Worm (Caenorhabditis elegans): ENCODE results near the gene Y60A9A.1.

The Y60A9A.1 gene

DNA sequence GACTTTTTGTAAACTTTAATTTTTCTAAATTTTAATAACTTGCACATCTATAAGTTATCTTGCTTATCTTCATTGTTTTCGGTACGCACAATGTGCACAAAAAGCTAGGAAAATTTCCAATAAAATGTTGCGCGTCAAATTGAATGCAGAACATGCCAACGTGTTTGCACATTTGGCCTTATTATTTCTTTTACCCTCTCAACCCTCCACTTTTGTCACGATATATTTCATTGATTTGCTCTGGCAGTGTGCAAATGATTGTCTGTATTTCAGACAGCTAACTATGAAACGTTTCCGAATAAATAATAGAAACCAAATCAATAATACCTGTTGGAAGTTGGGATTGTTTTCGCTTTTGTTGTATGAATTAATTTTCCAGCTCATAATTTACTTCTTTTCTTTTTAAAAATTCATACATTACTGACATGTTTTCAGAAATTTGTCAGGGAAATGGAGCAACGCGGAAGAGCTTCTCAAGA is 27.3 kb downstream of the Y60A9A.1 start, which contains the start of gene wdr-5.2:
Gene wdr-5.2 (plus strand): TSS at position 429 of the 479 bp plus-strand sequence.
- TF ChIP-seq nhr-11 (tag; optimal IDR thresholded peaks at IDR 0.05) (no peak), elt-2 (tag; optimal IDR thresholded peaks at IDR 0.05) (peak; percentile 14), ceh-16 (tag; optimal IDR thresholded peaks at IDR 0.05) (no peak), nfya-1 (tag; optimal IDR thresholded peaks at IDR 0.05; ENCODE audit: insufficient read depth) (peak; percentile 33), ztf-4 (tag; optimal IDR thresholded peaks at IDR 0.05) (no peak), skn-1 (tag; optimal IDR thresholded peaks at IDR 0.05) (peak; percentile 16), nhr-43 (tag; optimal IDR thresholded peaks at IDR 0.05; ENCODE audit: poor library complexity, severe bottlenecking) (no peak), tbx-2 (tag; optimal IDR thresholded peaks at IDR 0.05) (no peak), hmg-11 (tag; optimal IDR thresholded peaks at IDR 0.05) (peak; percentile 33), snpc-4 (tag; optimal IDR thresholded peaks at IDR 0.05) (no peak), sea-2 (GFP tag; optimal IDR thresholded peaks at IDR 0.05) (no peak), pqm-1 (tag; optimal IDR thresholded peaks at IDR 0.05) (no peak), ama-1 (optimal IDR thresholded peaks at IDR 0.05) (no peak), nhr-237 (tag; optimal IDR thresholded peaks at IDR 0.05) (no peak), unc-39 (tag; optimal IDR thresholded peaks at IDR 0.05) (no peak), pha-4 (tag; optimal IDR thresholded peaks at IDR 0.05) (peak; percentile 69), nhr-23 (tag; optimal IDR thresholded peaks at IDR 0.05) (peak; percentile 52)

ce11 chrX:14347573-14347972 is 29.5 kb downstream of the Y60A9A.1 start, which contains the start of gene K04G11.3:
TSS of gene K04G11.3 (minus strand) at chrX:14347673.
- TF ChIP-seq elt-3 (tag; optimal IDR thresholded peaks at IDR 0.05): no peak
- TF ChIP-seq egl-5 (tag; optimal IDR thresholded peaks at IDR 0.05): no peak
- no peak for TF ChIP-seq R02D3.7 (tag; optimal IDR thresholded peaks at IDR 0.05)
- no peak for TF ChIP-seq pqm-1 (tag; optimal IDR thresholded peaks at IDR 0.05)
- no peak for TF ChIP-seq nhr-11 (tag; optimal IDR thresholded peaks at IDR 0.05)
- no peak for TF ChIP-seq lin-15B (tag; optimal IDR thresholded peaks at IDR 0.05)
- no peak for TF ChIP-seq tbx-2 (tag; optimal IDR thresholded peaks at IDR 0.05)
- no peak for TF ChIP-seq jun-1 (tag; optimal IDR thresholded peaks at IDR 0.05)
- TF ChIP-seq nhr-77 (tag; optimal IDR thresholded peaks at IDR 0.05): no peak

DNA sequence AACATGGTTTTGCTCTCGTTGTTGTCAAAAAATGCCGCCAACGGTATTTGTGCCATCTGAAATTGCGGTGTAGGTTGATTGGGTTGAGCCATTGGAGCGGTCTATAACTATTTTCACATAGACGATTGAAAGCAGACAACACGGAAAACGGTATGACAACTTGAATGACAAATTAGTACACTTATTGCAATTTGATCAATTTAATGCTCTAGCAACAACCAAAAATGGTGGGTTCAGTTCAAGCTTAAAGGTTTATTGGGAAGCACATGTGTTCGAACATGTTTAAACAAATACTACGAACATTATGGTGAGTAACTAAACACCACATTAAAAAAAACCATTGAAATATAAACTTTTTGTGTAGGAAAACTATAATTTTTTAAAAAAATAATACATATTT is 36.7 kb downstream of the Y60A9A.1 start, which contains the start of gene sel-7:
Gene sel-7 (minus strand): TSS at position 101 of the 400 bp plus-strand sequence.
- TF ChIP-seq eor-1 (tag; optimal IDR thresholded peaks at IDR 0.05): no peak
- TF ChIP-seq unc-39 (tag; optimal IDR thresholded peaks at IDR 0.05): no peak
- no peak for TF ChIP-seq egl-27 (tag; optimal IDR thresholded peaks at IDR 0.05)
- no peak for TF ChIP-seq daf-12 (tag; optimal IDR thresholded peaks at IDR 0.05)
- no peak for TF ChIP-seq nhr-25 (tag; optimal IDR thresholded peaks at IDR 0.05)
- no peak for TF ChIP-seq sea-2 (GFP tag; optimal IDR thresholded peaks at IDR 0.05)
- no peak for TF ChIP-seq hmg-11 (tag; optimal IDR thresholded peaks at IDR 0.05)
- TF ChIP-seq skn-1 (tag; optimal IDR thresholded peaks at IDR 0.05): no peak
- TF ChIP-seq elt-2 (tag; optimal IDR thresholded peaks at IDR 0.05): no peak
- no peak for TF ChIP-seq lsy-12 (tag; optimal IDR thresholded peaks at IDR 0.05)

- TF ChIP-seq eor-1 (tag; optimal IDR thresholded peaks at IDR 0.05): no peak
- no peak for TF ChIP-seq ceh-28 (tag; optimal IDR thresholded peaks at IDR 0.05)
- TF ChIP-seq nhr-76 (tag; optimal IDR thresholded peaks at IDR 0.05): no peak
- no peak for TF ChIP-seq mdl-1 (tag; optimal IDR thresholded peaks at IDR 0.05)
- no peak for TF ChIP-seq fkh-2 (tag; optimal IDR thresholded peaks at IDR 0.05)
- TF ChIP-seq egl-27 (tag; optimal IDR thresholded peaks at IDR 0.05): no peak
- no peak for TF ChIP-seq fos-1 (tag; optimal IDR thresholded peaks at IDR 0.05)
- TF ChIP-seq ztf-11 (tag; optimal IDR thresholded peaks at IDR 0.05): no peak
- TF ChIP-seq nfya-1 (tag; optimal IDR thresholded peaks at IDR 0.05; ENCODE audit: insufficient read depth): no peak
- no peak for TF ChIP-seq nhr-23 (tag; optimal IDR thresholded peaks at IDR 0.05)
- TF ChIP-seq unc-39 (tag; optimal IDR thresholded peaks at IDR 0.05): no peak
- no peak for TF ChIP-seq jun-1 (tag; optimal IDR thresholded peaks at IDR 0.05)
- TF ChIP-seq elt-1 (tag; optimal IDR thresholded peaks at IDR 0.05): no peak
- TF ChIP-seq hmg-11 (tag; optimal IDR thresholded peaks at IDR 0.05): no peak
- no peak for TF ChIP-seq pqm-1 (tag; optimal IDR thresholded peaks at IDR 0.05)
These were observed 37.3 kb downstream of the Y60A9A.1 start for ce11 chrX:14339723-14340122.

ce11 chrX:14338896-14339295 is 38.2 kb downstream of the Y60A9A.1 start:
- peak; percentile 16 for TF ChIP-seq lin-39 (tag; optimal IDR thresholded peaks at IDR 0.05)
- TF ChIP-seq unc-39 (tag; optimal IDR thresholded peaks at IDR 0.05): no peak
- TF ChIP-seq nfya-1 (tag; optimal IDR thresholded peaks at IDR 0.05; ENCODE audit: insufficient read depth): no peak
- TF ChIP-seq pqm-1 (tag; optimal IDR thresholded peaks at IDR 0.05): no peak
- TF ChIP-seq nhr-28 (tag; optimal IDR thresholded peaks at IDR 0.05): no peak
- no peak for TF ChIP-seq egl-27 (tag; optimal IDR thresholded peaks at IDR 0.05)
- TF ChIP-seq fkh-2 (tag; optimal IDR thresholded peaks at IDR 0.05): no peak
- TF ChIP-seq fos-1 (tag; optimal IDR thresholded peaks at IDR 0.05): no peak
- TF ChIP-seq mml-1 (tag; optimal IDR thresholded peaks at IDR 0.05): no peak
- no peak for TF ChIP-seq nhr-77 (tag; optimal IDR thresholded peaks at IDR 0.05)
- no peak for TF ChIP-seq ceh-16 (tag; optimal IDR thresholded peaks at IDR 0.05)
- no peak for TF ChIP-seq nhr-12 (tag; optimal IDR thresholded peaks at IDR 0.05)
- TF ChIP-seq elt-1 (tag; optimal IDR thresholded peaks at IDR 0.05): peak; percentile 72
- peak; percentile 84 for TF ChIP-seq nhr-25 (tag; optimal IDR thresholded peaks at IDR 0.05)
- TF ChIP-seq tbx-2 (tag; optimal IDR thresholded peaks at IDR 0.05): no peak
